Fruit fly (Drosophila melanogaster): Measurements from ENCODE around the gene CG8326.
A peak's percentile ranks its signal among the peaks of the same experiment; 100 is the strongest.

The CG8326 gene

dm6 chrX:17629317-17629716 lies at the start of gene CG8326:
Gene CG8326, minus strand, starts transcription at chrX:17629492.
- TF ChIP-seq Clk (GFP tag; optimal IDR thresholded peaks at IDR 0.05) (no peak), toe (GFP tag; optimal IDR thresholded peaks at IDR 0.05) (no peak), CG33017 (tag; optimal IDR thresholded peaks at IDR 0.05) (no peak), Hr96 (GFP tag; optimal IDR thresholded peaks at IDR 0.05) (no peak), Mnt (GFP tag; optimal IDR thresholded peaks at IDR 0.05) (peak; percentile 10), pad (GFP tag; optimal IDR thresholded peaks at IDR 0.05) (no peak), bab1 (GFP tag; optimal IDR thresholded peaks at IDR 0.05) (peak; percentile 9), ovo (GFP tag; optimal IDR thresholded peaks at IDR 0.05) (no peak), CG1620 (GFP tag; optimal IDR thresholded peaks at IDR 0.05) (no peak)

dm6 chrX:17677953-17678668 lies 48.8 kb upstream of the CG8326 start:
- no peak for TF ChIP-seq bab1 (GFP tag; optimal IDR thresholded peaks at IDR 0.05)
- TF ChIP-seq kay (GFP tag; ENCODE audit: borderline replicate concordance): no peak
- TF ChIP-seq CG7101 (tag; optimal IDR thresholded peaks at IDR 0.05): no peak
- no peak for TF ChIP-seq Mnt (GFP tag; optimal IDR thresholded peaks at IDR 0.05)
- TF ChIP-seq CG1620 (GFP tag; optimal IDR thresholded peaks at IDR 0.05): no peak
- no peak for TF ChIP-seq CG33017 (tag; optimal IDR thresholded peaks at IDR 0.05)
- no peak for TF ChIP-seq ovo (GFP tag; optimal IDR thresholded peaks at IDR 0.05)
- no peak for TF ChIP-seq CG5204 (GFP tag; optimal IDR thresholded peaks at IDR 0.05)
- no peak for TF ChIP-seq Hr96 (GFP tag; optimal IDR thresholded peaks at IDR 0.05)

- no peak for TF ChIP-seq Clk (GFP tag; optimal IDR thresholded peaks at IDR 0.05)
- no peak for TF ChIP-seq Crg-1 (GFP tag; optimal IDR thresholded peaks at IDR 0.05)
- TF ChIP-seq cic (GFP tag; optimal IDR thresholded peaks at IDR 0.05): no peak
- no peak for TF ChIP-seq ovo (GFP tag; optimal IDR thresholded peaks at IDR 0.05)
- no peak for TF ChIP-seq pad (GFP tag; optimal IDR thresholded peaks at IDR 0.05)
- TF ChIP-seq CG7101 (tag; optimal IDR thresholded peaks at IDR 0.05): no peak
- no peak for TF ChIP-seq CG14711 (tag; optimal IDR thresholded peaks at IDR 0.05)
- TF ChIP-seq kay (GFP tag; ENCODE audit: borderline replicate concordance): no peak
- no peak for TF ChIP-seq CG12768 (GFP tag; optimal IDR thresholded peaks at IDR 0.05)
- TF ChIP-seq Mnt (GFP tag; optimal IDR thresholded peaks at IDR 0.05): no peak
Measured at dm6 chrX:17671788-17672187, 42.5 kb upstream of the CG8326 start, which contains the start of gene CG12990. Gene CG12990, minus strand, starts transcription at chrX:17671888.

- TF ChIP-seq CG12768 (GFP tag; optimal IDR thresholded peaks at IDR 0.05) (no peak), pad (GFP tag; optimal IDR thresholded peaks at IDR 0.05) (no peak), toe (GFP tag; optimal IDR thresholded peaks at IDR 0.05) (no peak), ovo (GFP tag; optimal IDR thresholded peaks at IDR 0.05) (no peak), Crg-1 (GFP tag; optimal IDR thresholded peaks at IDR 0.05) (no peak), cic (GFP tag; optimal IDR thresholded peaks at IDR 0.05) (no peak), CG1620 (GFP tag; optimal IDR thresholded peaks at IDR 0.05) (no peak), bab1 (GFP tag; optimal IDR thresholded peaks at IDR 0.05) (no peak), CG5204 (GFP tag; optimal IDR thresholded peaks at IDR 0.05) (no peak), Clk (GFP tag; optimal IDR thresholded peaks at IDR 0.05) (no peak), CG7045 (GFP tag; optimal IDR thresholded peaks at IDR 0.05) (no peak), Hr96 (GFP tag; optimal IDR thresholded peaks at IDR 0.05) (no peak), CG33017 (tag; optimal IDR thresholded peaks at IDR 0.05) (no peak)
Measured at dm6 chrX:17659119-17659452, 29.8 kb upstream of the CG8326 start.

- TF ChIP-seq CG33017 (tag; optimal IDR thresholded peaks at IDR 0.05) (no peak), Mnt (GFP tag; optimal IDR thresholded peaks at IDR 0.05) (no peak), CG7101 (tag; optimal IDR thresholded peaks at IDR 0.05) (no peak), Clk (GFP tag; optimal IDR thresholded peaks at IDR 0.05) (no peak), pad (GFP tag; optimal IDR thresholded peaks at IDR 0.05) (no peak), CG1620 (GFP tag; optimal IDR thresholded peaks at IDR 0.05) (no peak), Crg-1 (GFP tag; optimal IDR thresholded peaks at IDR 0.05) (no peak), CG12768 (GFP tag; optimal IDR thresholded peaks at IDR 0.05) (no peak), kay (GFP tag; ENCODE audit: borderline replicate concordance) (no peak), tj (GFP tag; optimal IDR thresholded peaks at IDR 0.05) (no peak), CG11617 (GFP tag; optimal IDR thresholded peaks at IDR 0.05) (no peak), CG14711 (tag; optimal IDR thresholded peaks at IDR 0.05) (no peak), cic (GFP tag; optimal IDR thresholded peaks at IDR 0.05) (no peak), CG5204 (GFP tag; optimal IDR thresholded peaks at IDR 0.05) (no peak)
Measured at dm6 chrX:17658207-17659118, 29.2 kb upstream of the CG8326 start.

dm6 chrX:17657716-17658115 lies 28.4 kb upstream of the CG8326 start:
- peak; percentile 3 for TF ChIP-seq tj (GFP tag; optimal IDR thresholded peaks at IDR 0.05)
- no peak for TF ChIP-seq CG33017 (tag; optimal IDR thresholded peaks at IDR 0.05)
